Fruit fly (Drosophila melanogaster): ENCODE data around the gene CheA86a.

The CheA86a gene

DNA sequence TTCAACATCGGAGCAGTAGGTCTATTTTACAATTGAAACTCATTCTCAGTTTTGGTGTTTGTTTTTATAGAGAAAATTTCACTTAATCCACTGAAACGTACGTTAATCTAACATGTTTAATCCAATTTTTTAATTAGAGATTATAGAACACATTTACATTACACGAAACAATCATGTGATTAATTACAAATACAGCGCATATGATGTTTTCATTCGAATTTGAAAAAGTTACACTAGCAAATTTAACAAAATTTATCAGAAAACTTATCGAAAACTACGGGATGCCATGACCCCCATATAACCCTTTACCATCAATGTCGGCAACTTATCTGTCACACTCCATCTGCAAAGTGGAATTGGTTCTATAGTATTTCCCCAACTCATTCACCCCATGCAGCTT lies at the start of gene CheA86a:
CheA86a (minus strand) TSS at position 101 of the 400 bp plus-strand sequence.
- no peak for TF ChIP-seq CG8478 (optimal IDR thresholded peaks at IDR 0.05)
- no peak for TF ChIP-seq CTCF (optimal IDR thresholded peaks at IDR 0.05)

DNA sequence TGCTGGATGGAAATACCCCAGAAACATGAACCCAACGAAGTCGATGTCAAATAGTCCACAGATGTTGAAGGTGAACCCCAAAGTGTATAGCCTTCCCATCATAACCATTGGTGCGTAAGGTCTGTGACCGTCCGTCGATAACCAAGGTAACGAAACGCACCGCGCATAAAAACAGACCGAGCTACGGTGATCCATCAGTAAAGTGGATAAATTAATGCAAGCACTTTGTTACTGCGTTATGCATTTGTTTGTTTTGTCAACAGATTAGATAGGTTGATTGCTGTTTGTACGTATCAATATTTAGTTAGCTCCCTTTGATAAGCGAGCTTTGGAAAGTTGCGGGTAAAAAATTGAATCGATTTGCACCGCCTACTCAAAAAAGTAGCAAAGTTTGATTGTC lies 33.3 kb upstream of the CheA86a start:
- no peak for TF ChIP-seq CTCF (optimal IDR thresholded peaks at IDR 0.05)
- no peak for TF ChIP-seq CG8478 (optimal IDR thresholded peaks at IDR 0.05)

DNA sequence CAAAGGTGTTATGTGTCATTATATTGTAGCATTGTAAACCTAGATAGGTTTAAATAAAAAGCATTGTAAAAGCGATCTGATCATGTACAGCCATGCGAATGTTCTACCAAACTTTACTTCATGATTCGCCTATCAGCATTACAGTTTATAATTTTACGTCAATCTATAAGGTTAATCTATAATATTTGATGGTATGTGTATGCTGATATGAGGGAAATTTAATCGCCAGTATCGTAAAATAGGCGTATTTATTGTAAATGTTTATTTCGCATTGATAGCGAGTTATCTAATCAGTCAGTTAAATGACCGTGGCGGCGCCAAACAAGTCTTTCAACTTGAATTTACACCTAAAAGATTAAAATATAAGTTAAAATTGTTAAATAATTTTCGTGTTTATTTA lies 32.5 kb upstream of the CheA86a start:
- TF ChIP-seq CG8478 (optimal IDR thresholded peaks at IDR 0.05), result no peak
- no peak for TF ChIP-seq CTCF (optimal IDR thresholded peaks at IDR 0.05)

DNA sequence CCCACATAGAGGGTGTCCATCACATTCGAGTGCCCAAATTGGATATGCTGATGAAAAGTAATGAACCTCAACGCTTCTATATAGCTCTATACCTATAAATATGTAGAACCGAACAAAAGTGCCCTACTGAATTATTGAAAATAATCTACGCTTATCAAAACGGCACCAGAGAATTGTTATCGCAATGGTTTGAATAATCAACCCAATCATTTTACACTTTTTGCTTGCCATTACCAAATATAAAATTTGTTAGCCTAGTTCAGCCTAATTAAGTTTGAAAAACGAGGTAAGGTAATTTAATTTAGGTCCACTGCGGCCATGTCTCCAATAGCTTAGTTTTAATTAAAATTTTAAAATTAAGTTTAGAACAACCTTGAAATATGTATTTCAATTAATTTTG lies 30.7 kb upstream of the CheA86a start:
- TF ChIP-seq CG8478 (optimal IDR thresholded peaks at IDR 0.05) (no peak), CTCF (optimal IDR thresholded peaks at IDR 0.05) (no peak)

DNA sequence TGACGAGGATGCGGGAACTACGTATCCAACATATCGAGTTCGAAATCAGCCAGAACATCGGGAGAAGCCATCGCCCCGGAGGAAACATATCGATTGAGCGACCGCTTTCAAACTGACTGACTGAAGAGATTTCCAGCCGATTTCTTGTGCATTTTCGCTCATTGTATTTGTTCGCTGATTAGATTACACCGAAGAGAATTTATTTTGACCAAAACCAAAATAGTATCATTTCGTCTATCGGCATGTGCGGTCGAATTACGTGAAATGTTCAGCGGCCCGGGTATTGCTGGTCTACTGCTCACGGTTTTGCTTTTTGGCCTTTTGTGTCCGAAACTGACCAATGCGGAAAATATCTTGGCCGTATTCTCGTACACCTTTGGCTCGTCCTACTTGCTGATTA lies 30.3 kb upstream of the CheA86a start, which contains the start of the genes Ugt304A1 and Ugt303A1:
Ugt304A1 (minus strand) TSS at position 101 of the 400 bp plus-strand sequence.
Ugt303A1 (plus strand) TSS at position 222 of the 400 bp plus-strand sequence.
- TF ChIP-seq CG8478 (optimal IDR thresholded peaks at IDR 0.05), result no peak

DNA sequence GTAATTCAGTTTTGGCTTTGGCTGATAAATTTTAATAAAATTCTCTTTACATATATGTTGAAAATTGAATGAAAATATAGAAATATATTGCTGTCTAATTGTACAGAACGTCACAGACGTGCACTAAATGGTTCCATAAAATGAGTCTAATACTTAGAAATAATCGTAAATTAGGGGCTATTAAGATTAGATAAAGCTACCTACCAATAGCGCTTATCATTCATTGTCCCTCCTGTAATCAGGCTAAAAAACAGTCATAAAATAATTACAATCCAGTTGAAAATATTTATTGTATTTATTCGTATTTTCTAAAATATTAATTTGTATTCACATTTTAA lies 28.1 kb upstream of the CheA86a start:
- no peak for TF ChIP-seq CTCF (optimal IDR thresholded peaks at IDR 0.05)
- no peak for TF ChIP-seq CG8478 (optimal IDR thresholded peaks at IDR 0.05)

DNA sequence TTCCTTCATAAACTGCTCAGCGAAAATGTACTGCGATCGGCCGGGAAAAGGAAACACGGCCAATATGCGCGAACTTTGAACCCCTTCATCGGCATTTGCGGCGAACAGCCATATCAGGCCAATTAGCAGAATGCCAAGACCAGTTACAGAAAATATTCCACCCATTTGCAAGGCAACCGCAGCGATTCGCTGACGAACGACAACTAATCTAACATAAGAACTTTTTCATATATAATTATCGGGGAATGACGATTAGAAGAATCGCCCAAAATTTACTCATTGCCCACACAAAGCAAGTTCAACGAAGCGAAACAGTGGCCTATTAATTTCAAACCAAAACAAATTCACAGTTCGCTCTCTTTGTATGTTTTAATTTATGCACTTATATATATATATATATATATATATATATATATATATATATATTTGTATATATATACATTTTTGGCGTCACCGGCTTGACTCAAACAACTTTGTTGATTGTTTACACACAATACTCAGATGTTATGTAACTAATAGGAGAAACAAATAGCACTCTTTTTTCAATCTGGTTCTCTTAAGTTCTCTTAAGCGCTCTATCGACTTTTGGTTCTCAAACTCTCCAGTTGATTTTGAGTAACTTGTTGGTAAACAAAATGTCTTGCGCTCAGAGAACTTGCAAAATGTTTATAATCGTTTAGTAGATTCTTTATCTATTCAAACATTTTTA lies 27.6 kb upstream of the CheA86a start, which contains the start of gene Ugt35A1:
Ugt35A1 (minus strand) TSS at position 205 of the 709 bp plus-strand sequence.
- no peak for TF ChIP-seq CTCF (optimal IDR thresholded peaks at IDR 0.05)
- no peak for TF ChIP-seq CG8478 (optimal IDR thresholded peaks at IDR 0.05)

DNA sequence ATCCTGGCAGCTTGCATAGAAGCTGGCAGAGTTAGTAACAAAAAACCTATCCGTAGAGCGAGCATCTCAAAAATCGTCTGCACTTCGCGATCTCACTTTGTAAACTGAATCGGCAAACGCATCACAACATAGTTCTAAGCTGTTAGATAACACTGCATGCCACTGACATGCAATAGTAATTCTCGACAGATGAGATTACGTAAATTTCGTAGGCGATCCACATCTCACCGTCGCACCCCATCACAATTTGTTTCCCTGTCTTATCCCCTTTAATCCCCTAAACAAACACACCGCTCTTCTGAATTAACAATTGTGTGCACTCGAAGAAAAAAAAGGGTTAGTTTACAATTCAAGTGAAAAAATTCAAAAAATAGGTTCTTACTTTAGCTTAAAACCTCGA lies 25.1 kb upstream of the CheA86a start, which contains the start of gene Ugt35B1:
Ugt35B1 (minus strand) TSS at position 101 of the 400 bp plus-strand sequence.
- TF ChIP-seq CTCF (optimal IDR thresholded peaks at IDR 0.05), result no peak
- TF ChIP-seq CG8478 (optimal IDR thresholded peaks at IDR 0.05), result no peak

DNA sequence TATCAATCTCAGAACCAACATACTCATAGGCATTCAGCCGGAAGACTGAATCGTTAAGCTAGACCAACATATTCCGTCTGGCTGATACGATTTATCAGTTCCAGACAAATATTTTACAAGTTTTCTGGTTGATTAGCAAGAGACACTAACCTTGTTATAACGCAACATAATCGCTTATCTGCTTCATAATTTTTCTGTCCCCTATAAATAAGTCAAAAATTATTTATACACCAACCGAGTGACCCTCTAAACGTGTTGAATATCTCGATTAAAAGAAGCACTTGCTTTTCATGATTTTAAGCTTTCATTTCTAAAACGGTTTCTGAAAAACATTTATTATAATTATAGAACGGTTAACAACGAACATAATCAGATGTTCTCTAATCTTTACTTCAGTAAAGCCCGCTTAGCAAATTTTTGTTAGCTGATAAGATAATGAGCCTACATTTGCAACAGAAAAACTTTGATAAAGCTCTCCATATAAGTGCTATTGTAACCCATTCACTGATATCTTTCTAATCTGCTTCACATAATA lies 23.0 kb upstream of the CheA86a start, which contains the start of gene Ugt35E2:
Ugt35E2 (minus strand) TSS at position 51 of the 535 bp plus-strand sequence.
- TF ChIP-seq CG8478 (optimal IDR thresholded peaks at IDR 0.05) (no peak), CTCF (optimal IDR thresholded peaks at IDR 0.05) (no peak)

DNA sequence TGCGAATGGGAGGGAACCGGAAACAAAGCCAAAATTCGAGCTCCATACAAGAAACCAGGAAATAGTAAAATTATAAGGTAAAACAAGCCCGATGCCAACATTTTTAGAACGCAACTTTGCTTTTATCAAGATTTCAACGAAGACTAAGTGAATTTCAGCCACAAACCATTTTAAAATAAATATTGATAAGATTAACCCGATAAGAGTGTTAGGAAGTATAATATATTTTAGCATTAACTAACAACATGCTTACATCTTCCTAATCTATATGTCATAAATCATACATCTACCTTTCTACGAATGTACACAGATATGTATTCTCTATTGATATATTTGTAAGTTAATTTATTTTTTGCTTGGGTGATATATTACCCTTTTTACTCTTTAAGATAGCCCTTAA lies 20.9 kb upstream of the CheA86a start, which contains the start of gene Ugt35E1:
Ugt35E1 (minus strand) TSS at position 101 of the 400 bp plus-strand sequence.
- no peak for TF ChIP-seq CTCF (optimal IDR thresholded peaks at IDR 0.05)

DNA sequence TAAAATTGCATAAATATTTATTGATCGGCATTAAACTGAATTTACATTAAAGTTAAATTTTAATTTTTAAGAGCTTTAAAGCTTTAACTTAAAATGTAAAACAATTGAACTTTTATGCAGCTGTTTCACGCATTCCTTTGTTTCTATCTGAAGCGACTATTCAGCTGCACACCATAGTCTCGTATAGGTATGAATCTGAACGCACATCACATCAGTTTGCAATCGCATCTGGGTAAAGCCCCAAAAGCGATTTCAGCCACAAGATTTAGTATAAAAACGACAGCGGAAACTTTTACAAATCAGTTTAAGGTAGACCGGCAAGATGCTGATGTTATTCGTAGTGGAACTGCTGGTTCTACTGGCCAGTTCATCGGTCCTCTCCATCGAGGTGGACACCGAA lies 15.9 kb upstream of the CheA86a start, which contains the start of gene CG4757:
CG4757 (plus strand) TSS at position 301 of the 400 bp plus-strand sequence.
- TF ChIP-seq CG8478 (optimal IDR thresholded peaks at IDR 0.05) (no peak), CTCF (optimal IDR thresholded peaks at IDR 0.05) (no peak)

DNA sequence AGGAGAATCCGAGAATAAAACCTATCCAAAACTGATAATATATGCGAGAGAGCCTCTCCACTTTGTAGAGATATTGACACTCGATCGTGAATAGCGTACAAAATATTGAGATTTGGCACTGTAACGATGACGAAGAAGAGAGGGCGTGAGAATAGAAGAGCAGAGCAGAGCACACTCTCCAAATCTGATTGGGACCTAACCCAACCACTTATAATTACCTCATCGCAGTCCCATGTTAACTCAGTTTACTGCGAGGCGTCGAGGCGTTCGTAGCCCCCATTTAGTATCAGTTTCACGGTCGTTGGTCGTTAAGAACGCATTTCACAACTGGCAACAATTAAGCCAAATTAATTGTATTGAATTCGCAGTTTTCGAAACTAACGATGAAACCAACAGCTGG lies 11.8 kb upstream of the CheA86a start, which contains the start of gene Ugt302C1:
Ugt302C1 (plus strand) TSS at position 241 of the 400 bp plus-strand sequence.
- TF ChIP-seq CG8478 (optimal IDR thresholded peaks at IDR 0.05) (no peak), CTCF (optimal IDR thresholded peaks at IDR 0.05) (no peak)

DNA sequence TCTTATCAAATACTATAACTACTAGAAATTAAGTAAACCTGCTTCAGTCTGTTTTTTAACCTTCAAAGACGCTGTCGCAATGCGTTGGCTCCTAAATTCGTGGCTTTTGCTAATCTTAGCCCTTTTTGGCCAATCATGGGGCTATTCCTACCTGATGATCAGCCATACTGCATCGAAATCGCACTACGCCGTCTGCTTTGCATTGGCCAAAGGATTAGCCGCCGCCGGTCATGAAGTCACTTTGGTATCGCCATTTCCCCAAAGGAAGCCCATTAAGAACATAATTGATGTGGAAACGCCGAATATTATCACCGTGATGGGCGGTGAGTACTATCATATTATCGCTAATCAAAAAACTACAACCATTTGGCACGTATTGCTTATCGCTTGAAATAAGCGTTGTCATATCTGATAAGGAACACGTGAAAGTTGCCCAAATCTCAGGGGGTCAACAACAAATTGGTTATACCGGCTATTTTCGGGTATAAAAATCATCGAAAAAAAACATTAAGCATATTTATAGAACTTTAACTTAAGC lies 9.6 kb upstream of the CheA86a start, which contains the start of gene Ugt302E1:
Ugt302E1 (plus strand) TSS at position 51 of the 538 bp plus-strand sequence.
- TF ChIP-seq CG8478 (optimal IDR thresholded peaks at IDR 0.05) (no peak), CTCF (optimal IDR thresholded peaks at IDR 0.05) (no peak)

DNA sequence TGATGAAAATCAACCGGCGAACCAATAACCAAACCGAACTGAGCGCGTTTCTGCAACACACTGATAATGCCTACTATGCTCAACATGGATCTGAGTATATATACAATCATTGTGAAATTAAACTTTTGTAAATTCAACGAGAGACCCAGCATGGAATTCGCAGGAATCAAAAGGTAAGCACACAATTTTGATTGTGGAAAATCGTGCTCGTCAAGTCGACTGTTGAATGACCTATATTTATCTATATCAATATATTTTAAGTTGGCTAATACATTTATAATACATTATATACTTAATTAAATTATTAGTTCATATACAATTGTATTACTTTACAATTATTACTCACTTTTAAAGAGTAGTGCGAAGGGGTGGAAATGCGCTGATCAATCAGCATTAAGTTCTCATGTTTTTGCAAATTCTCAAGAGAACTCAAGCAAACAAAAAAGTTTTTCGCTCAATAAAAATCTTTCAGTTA lies 8.8 kb upstream of the CheA86a start, which contains the start of gene Ugt302K1:
Ugt302K1 (minus strand) TSS at position 51 of the 475 bp plus-strand sequence.
- TF ChIP-seq CTCF (optimal IDR thresholded peaks at IDR 0.05), result no peak
- TF ChIP-seq CG8478 (optimal IDR thresholded peaks at IDR 0.05), result no peak

DNA sequence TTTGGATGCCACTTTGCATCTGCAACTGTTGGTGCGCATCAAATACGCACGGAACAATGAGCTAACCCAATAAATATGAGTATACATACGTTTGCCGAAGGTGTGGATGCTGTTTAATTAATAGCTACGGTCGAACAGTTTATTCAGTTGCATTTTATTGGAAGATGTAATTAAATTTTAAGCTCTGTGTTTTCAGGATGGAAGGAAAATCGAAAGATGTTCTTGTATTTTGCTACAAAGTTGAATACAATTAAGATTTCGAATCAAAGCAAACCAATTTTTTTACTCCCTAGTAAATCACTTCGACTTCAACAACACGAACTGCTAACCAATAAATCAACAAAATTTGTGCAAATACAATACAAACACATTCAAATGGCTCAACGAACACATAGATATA lies 8.2 kb downstream of the CheA86a start, which contains the start of gene mAcon2:
mAcon2 (plus strand) TSS at position 301 of the 400 bp plus-strand sequence.
- TF ChIP-seq CG8478 (optimal IDR thresholded peaks at IDR 0.05) (no peak), CTCF (optimal IDR thresholded peaks at IDR 0.05) (no peak)
